Worm (Caenorhabditis elegans) whole organism, early embryonic: Measurements from ENCODE around the gene glt-3.

Source experiments
- ama-1 ChIP-seq: fragments of 150-350 bp; optimal IDR thresholded peaks from 2 replicates; lab custom pipeline; 2014
- ceh-13 ChIP-seq: fragments of 200-800 bp; sonication (Bioruptor generic); optimal IDR thresholded peaks from 2 replicates; lab custom pipeline; 2018; ENCODE audit warnings: mild to moderate bottlenecking, missing genetic modification characterization, missing compliant biosample characterization

DNA sequence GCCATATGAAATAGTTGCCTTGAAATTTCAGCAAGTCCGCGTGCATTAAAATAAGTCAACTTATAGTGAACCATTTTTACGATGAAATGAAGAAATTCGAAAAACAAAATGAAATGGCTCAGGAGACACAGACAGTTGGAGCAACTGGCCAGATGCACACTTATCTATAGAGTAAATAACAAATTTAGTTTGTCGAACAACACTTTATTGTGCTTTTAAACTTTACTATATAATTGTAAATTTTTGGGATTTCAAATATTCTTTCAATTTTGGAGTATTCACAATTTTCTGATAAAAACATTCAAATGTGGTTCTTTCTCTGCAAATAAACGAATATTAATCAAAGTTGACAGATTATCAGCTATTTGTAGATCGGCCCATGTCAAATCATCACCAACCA is 10.1 kb downstream of the glt-3 start, which contains the start of gene gst-3:
- TF ChIP-seq ceh-13 (GFP tag; lab: Kevin White, UChicago): no peak
- TF ChIP-seq ama-1 (lab: Kevin White, UChicago): no peak
